Worm (Caenorhabditis elegans): ENCODE data around the gene sdz-18.

DNA sequence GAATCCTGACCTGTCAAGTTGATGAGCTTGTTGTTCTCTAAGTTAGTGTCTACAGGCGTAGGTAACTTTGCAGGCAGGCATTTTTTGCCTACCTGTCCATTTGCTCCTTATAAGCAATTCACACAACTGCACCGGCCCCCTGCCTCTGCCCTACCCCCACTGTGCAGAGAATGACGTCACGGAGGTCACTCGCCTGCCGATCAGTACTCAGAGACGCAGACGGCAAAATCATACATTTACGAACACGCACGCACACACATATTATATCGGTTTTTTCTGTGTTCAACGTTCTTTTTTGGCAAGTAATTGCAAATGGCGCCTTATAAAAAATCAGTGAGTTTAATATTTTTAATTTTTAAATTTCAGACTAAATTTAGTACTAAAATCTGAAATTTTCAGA lies 42.8 kb downstream of the sdz-18 start, which contains the start of gene duxl-1:
- TF ChIP-seq npax-4 (tag; optimal IDR thresholded peaks at IDR 0.05) = no peak
- TF ChIP-seq ama-1 (optimal IDR thresholded peaks at IDR 0.05) = no peak
- no peak for TF ChIP-seq pax-1 (tag; optimal IDR thresholded peaks at IDR 0.05)
- no peak for TF ChIP-seq unc-55 (GFP tag; optimal IDR thresholded peaks at IDR 0.05)
- no peak for TF ChIP-seq pqm-1 (tag; optimal IDR thresholded peaks at IDR 0.05)
- no peak for TF ChIP-seq ceh-18 (tag; optimal IDR thresholded peaks at IDR 0.05)
- TF ChIP-seq tbx-2 (tag; optimal IDR thresholded peaks at IDR 0.05) = peak; percentile 15
- TF ChIP-seq mec-3 (tag; optimal IDR thresholded peaks at IDR 0.05; ENCODE audit: borderline replicate concordance) = no peak
- no peak for TF ChIP-seq sox-2 (GFP tag; IDR thresholded peaks at IDR 0.05)
- TF ChIP-seq ceh-34 (tag; optimal IDR thresholded peaks at IDR 0.05) = no peak
- TF ChIP-seq sox-4 (tag; optimal IDR thresholded peaks at IDR 0.05) = no peak
- no peak for TF ChIP-seq nhr-11 (tag; optimal IDR thresholded peaks at IDR 0.05)
- no peak for TF ChIP-seq unc-86 (tag; optimal IDR thresholded peaks at IDR 0.05)

All from whole organism, late embryonic.